Worm (Caenorhabditis elegans): ENCODE measurements around the gene K08B4.7.

K08B4.7 gene

ce11 chrIV:6093477-6094314 lies 1.5 kb upstream of the K08B4.7 start, which contains the start of gene cpi-1:
Gene cpi-1, minus strand, starts transcription at chrIV:6093680.
- TF ChIP-seq snpc-4 (tag; optimal IDR thresholded peaks at IDR 0.05) (no peak), hlh-11 (tag; optimal IDR thresholded peaks at IDR 0.05) (peak; percentile 61), attf-4 (tag; optimal IDR thresholded peaks at IDR 0.05) (no peak), egl-27 (tag; optimal IDR thresholded peaks at IDR 0.05) (no peak), hlh-30 (tag; optimal IDR thresholded peaks at IDR 0.05; ENCODE audit: insufficient read depth) (peak; percentile 15), dpl-1 (GFP tag; optimal IDR thresholded peaks at IDR 0.05) (no peak), mxl-2 (GFP tag; conservative IDR thresholded peaks at IDR 0.05) (no peak), unc-62 (GFP tag; optimal IDR thresholded peaks at IDR 0.05 in 1 of 2) (peak in 1 of 2 experiments; percentile 88), unc-62 (tag; optimal IDR thresholded peaks at IDR 0.05) (no peak), daf-12 (tag; optimal IDR thresholded peaks at IDR 0.05) (no peak), dve-1 (tag; optimal IDR thresholded peaks at IDR 0.05; ENCODE audit: insufficient read depth) (peak; percentile 85), dmd-8 (GFP tag; IDR thresholded peaks at IDR 0.05) (no peak), lsy-2 (tag; optimal IDR thresholded peaks at IDR 0.05) (peak in 1 of 2 experiments; percentile 5), aha-1 (tag) (peak; percentile 91), skn-1 (tag; optimal IDR thresholded peaks at IDR 0.05) (no peak), F10B5.3 (tag; optimal IDR thresholded peaks at IDR 0.05) (no peak), jun-1 (tag; optimal IDR thresholded peaks at IDR 0.05) (peak; percentile 3), ztf-7 (tag; optimal IDR thresholded peaks at IDR 0.05) (no peak), tra-1 (GFP tag; IDR thresholded peaks at IDR 0.05) (no peak), daf-16 (GFP tag; optimal IDR thresholded peaks at IDR 0.05) (peak in 1 of 2 experiments; percentile 34), daf-16 (tag; optimal IDR thresholded peaks at IDR 0.05) (peak; percentile 99), F49E8.2 (tag; optimal IDR thresholded peaks at IDR 0.05; ENCODE audit: borderline replicate concordance) (no peak), nhr-48 (tag; optimal IDR thresholded peaks at IDR 0.05) (peak; percentile 37), saeg-2 (GFP tag; IDR thresholded peaks at IDR 0.05) (no peak), dmd-6 (GFP tag; IDR thresholded peaks at IDR 0.05) (peak; percentile 47), D1046.2 (GFP tag; IDR thresholded peaks at IDR 0.05) (no peak), mdl-1 (tag; optimal IDR thresholded peaks at IDR 0.05) (peak in 1 of 2 experiments; percentile 23), lin-39 (tag; optimal IDR thresholded peaks at IDR 0.05) (no peak), pha-4 (GFP tag; IDR thresholded peaks at IDR 0.05) (no peak), pha-4 (tag; optimal IDR thresholded peaks at IDR 0.05) (no peak), snpc-1.2 (GFP tag; IDR thresholded peaks at IDR 0.05) (peak; percentile 48; the same call in 1 of the 2 replicates), fos-1 (tag; optimal IDR thresholded peaks at IDR 0.05) (no peak), nhr-6 (tag; optimal IDR thresholded peaks at IDR 0.05) (peak; percentile 54), nhr-28 (tag; optimal IDR thresholded peaks at IDR 0.05) (peak; percentile 54), pqm-1 (tag; optimal IDR thresholded peaks at IDR 0.05) (peak; percentile 17), nhr-102 (tag; optimal IDR thresholded peaks at IDR 0.05) (no peak)

- TF ChIP-seq hlh-11 (tag; optimal IDR thresholded peaks at IDR 0.05) (peak; percentile 31), pqm-1 (tag; optimal IDR thresholded peaks at IDR 0.05) (peak; percentile 54), jun-1 (tag; optimal IDR thresholded peaks at IDR 0.05) (no peak), gei-8 (GFP tag; optimal IDR thresholded peaks at IDR 0.05) (no peak), dve-1 (tag; optimal IDR thresholded peaks at IDR 0.05; ENCODE audit: insufficient read depth) (peak; percentile 38), lir-3 (tag; optimal IDR thresholded peaks at IDR 0.05) (no peak), nhr-28 (tag; optimal IDR thresholded peaks at IDR 0.05) (peak; percentile 52), nhr-41 (GFP tag; IDR thresholded peaks at IDR 0.05) (no peak), daf-16 (GFP tag; optimal IDR thresholded peaks at IDR 0.05) (no peak), daf-16 (tag; optimal IDR thresholded peaks at IDR 0.05) (peak; percentile 78), dmd-6 (GFP tag; IDR thresholded peaks at IDR 0.05) (peak; percentile 38; the same call in 1 of the 2 replicates)
Measured at ce11 chrIV:6086479-6086878, 5.7 kb downstream of the K08B4.7 start.

Data from whole organism, L4 larva.